Fruit fly (Drosophila melanogaster) whole organism, prepupa: ENCODE results near the gene CG7218.

ENCODE experiments used
- Blimp-1 ChIP-seq: fragments of 200-800 bp; sonication (Bioruptor generic); optimal IDR thresholded peaks from 3 replicates; lab custom pipeline; 2017; ENCODE audit warnings: missing biosample characterization, missing genetic modification characterization, mild to moderate bottlenecking, moderate library complexity, missing genetic modification reagents
- CG10631 ChIP-seq: fragments of 200-800 bp; sonication (Bioruptor generic); optimal IDR thresholded peaks from 2 replicates; lab custom pipeline; 2016; ENCODE audit warnings: missing biosample characterization, missing genetic modification characterization
- CG10669 ChIP-seq: fragments of 200-800 bp; sonication (Bioruptor generic); optimal IDR thresholded peaks from 3 replicates; lab custom pipeline; 2018; ENCODE audit warnings: missing biosample characterization, mild to moderate bottlenecking, missing genetic modification characterization, moderate library complexity
- CG11294 ChIP-seq: fragments of 200-800 bp; sonication (Bioruptor generic); IDR thresholded peaks from 2 replicates; pipeline ENCODE4 v1.3.6; 2022; ENCODE audit warnings: missing biosample characterization, missing genetic modification characterization
- CG11762 ChIP-seq: fragments of 200-800 bp; sonication (Bioruptor generic); optimal IDR thresholded peaks from 3 replicates; lab custom pipeline; 2016; ENCODE audit warnings: missing biosample characterization, missing genetic modification characterization; ENCODE audit not compliant: insufficient read depth
- CG15336 ChIP-seq: fragments of 200-800 bp; sonication (Bioruptor generic); IDR thresholded peaks from 2 replicates; pipeline ENCODE4 v1.3.6; 2022; ENCODE audit warnings: missing biosample characterization, missing genetic modification characterization
- CG1621 ChIP-seq: fragments of 200-800 bp; sonication (Bioruptor generic); optimal IDR thresholded peaks from 3 replicates; lab custom pipeline; 2018; ENCODE audit warnings: missing biosample characterization, mild to moderate bottlenecking, missing genetic modification characterization
- CG3032 ChIP-seq: fragments of 200-800 bp; optimal IDR thresholded peaks from 2 replicates; lab custom pipeline; 2019; ENCODE audit warnings: missing biosample characterization, mild to moderate bottlenecking, missing genetic modification characterization, moderate library complexity
- CG31627 ChIP-seq: fragments of 200-800 bp; sonication (Bioruptor generic); optimal IDR thresholded peaks from 3 replicates; lab custom pipeline; 2016; ENCODE audit warnings: missing biosample characterization, missing genetic modification characterization
- CG34406 ChIP-seq: fragments of 200-800 bp; sonication (Bioruptor generic); optimal IDR thresholded peaks from 3 replicates; lab custom pipeline; 2016; ENCODE audit warnings: missing biosample characterization, missing genetic modification characterization
- CG3919 ChIP-seq: fragments of 200-800 bp; sonication (Bioruptor generic); optimal IDR thresholded peaks from 3 replicates; lab custom pipeline; 2016; ENCODE audit warnings: missing biosample characterization, missing genetic modification characterization
- CG4318 ChIP-seq: fragments of 200-800 bp; sonication (Bioruptor generic); optimal IDR thresholded peaks from 3 replicates; lab custom pipeline; 2017; ENCODE audit warnings: missing biosample characterization, mild to moderate bottlenecking, missing genetic modification characterization
- CG6163 ChIP-seq: fragments of 200-800 bp; sonication (Bioruptor generic); IDR thresholded peaks from 3 replicates; pipeline ENCODE4 v1.3.6; 2022; ENCODE audit warnings: missing biosample characterization, missing genetic modification characterization
- CG6276 ChIP-seq: fragments of 200-800 bp; sonication (Bioruptor generic); optimal IDR thresholded peaks from 2 replicates; lab custom pipeline; 2017; ENCODE audit warnings: missing biosample characterization, mild to moderate bottlenecking, missing genetic modification characterization
- CG6792 ChIP-seq: fragments of 200-800 bp; sonication (Bioruptor generic); optimal IDR thresholded peaks from 3 replicates; lab custom pipeline; 2016; ENCODE audit warnings: missing biosample characterization, missing genetic modification characterization
- CG6808 ChIP-seq: fragments of 200-800 bp; sonication (Bioruptor generic); optimal IDR thresholded peaks from 3 replicates; lab custom pipeline; 2017; ENCODE audit warnings: missing biosample characterization, missing genetic modification characterization, mild to moderate bottlenecking, moderate library complexity, missing genetic modification reagents
- CG7368 ChIP-seq: fragments of 200-800 bp; sonication (Bioruptor generic); optimal IDR thresholded peaks from 3 replicates; lab custom pipeline; 2016; ENCODE audit warnings: missing biosample characterization, missing genetic modification characterization
- CG8119 ChIP-seq: fragments of 200-800 bp; sonication (Bioruptor generic); IDR thresholded peaks from 3 replicates; pipeline ENCODE4 v1.3.6; 2022; ENCODE audit warnings: missing biosample characterization, missing genetic modification characterization
- CG8319 ChIP-seq: fragments of 200-800 bp; sonication (Bioruptor generic); optimal IDR thresholded peaks from 3 replicates; lab custom pipeline; 2016; ENCODE audit warnings: missing biosample characterization, missing genetic modification characterization
- CG8632 ChIP-seq: fragments of 200-800 bp; sonication (Bioruptor generic); optimal IDR thresholded peaks from 3 replicates; lab custom pipeline; 2016; ENCODE audit warnings: missing biosample characterization, missing genetic modification characterization
- CG9139 ChIP-seq: fragments of 200-800 bp; sonication (Bioruptor generic); optimal IDR thresholded peaks from 3 replicates; lab custom pipeline; 2017; ENCODE audit warnings: missing biosample characterization, mild to moderate bottlenecking, missing genetic modification characterization
- Eip75B ChIP-seq: fragments of 200-800 bp; sonication (Bioruptor generic); optimal IDR thresholded peaks from 3 replicates; lab custom pipeline; 2016; ENCODE audit warnings: missing biosample characterization, missing genetic modification characterization
- Eip78C ChIP-seq: fragments of 200-800 bp; sonication (Bioruptor generic); peaks from one replicate; lab custom pipeline; 2016; ENCODE audit warnings: missing biosample characterization, missing genetic modification characterization
- Eip93F ChIP-seq: fragments of 200-800 bp; sonication (Bioruptor generic); optimal IDR thresholded peaks from 2 replicates; lab custom pipeline; 2016; ENCODE audit warnings: missing biosample characterization, mild to moderate bottlenecking, missing genetic modification characterization
- Ets21C ChIP-seq: fragments of 200-800 bp; sonication (Bioruptor generic); optimal IDR thresholded peaks from 3 replicates; lab custom pipeline; 2016; ENCODE audit warnings: missing biosample characterization, missing genetic modification characterization
- Gug ChIP-seq: fragments of 200-800 bp; sonication (Bioruptor generic); IDR thresholded peaks from 2 replicates; pipeline ENCODE4 v1.3.6; 2022; ENCODE audit warnings: missing biosample characterization, missing genetic modification characterization
- Hr38 ChIP-seq: sonication (Bioruptor generic); optimal IDR thresholded peaks from 2 replicates; lab custom pipeline; 2016; ENCODE audit warnings: missing biosample characterization, missing genetic modification characterization
- Hr4 ChIP-seq: fragments of 200-800 bp; sonication (Bioruptor generic); optimal IDR thresholded peaks from 3 replicates; lab custom pipeline; 2016; ENCODE audit warnings: missing biosample characterization, missing genetic modification characterization
- Lpt ChIP-seq: fragments of 200-800 bp; sonication (Bioruptor generic); optimal IDR thresholded peaks from 3 replicates; lab custom pipeline; 2016; ENCODE audit warnings: missing biosample characterization, missing genetic modification characterization
- Met ChIP-seq: fragments of 200-800 bp; sonication (Bioruptor generic); optimal IDR thresholded peaks from 3 replicates; lab custom pipeline; 2016; ENCODE audit warnings: missing biosample characterization, missing genetic modification characterization
- Smox ChIP-seq: fragments of 200-800 bp; sonication (Bioruptor generic); optimal IDR thresholded peaks from 3 replicates; lab custom pipeline; 2016; ENCODE audit warnings: missing biosample characterization, missing genetic modification characterization
- Sox14 ChIP-seq: fragments of 200-800 bp; sonication (Bioruptor generic); optimal IDR thresholded peaks from 3 replicates; lab custom pipeline; 2016; ENCODE audit warnings: missing biosample characterization, missing genetic modification characterization
- Sox15 ChIP-seq: fragments of 200-800 bp; sonication (Bioruptor generic); optimal IDR thresholded peaks from 3 replicates; lab custom pipeline; 2016; ENCODE audit warnings: missing biosample characterization, missing genetic modification characterization
- achi ChIP-seq: fragments of 200-800 bp; sonication (Bioruptor generic); optimal IDR thresholded peaks from 3 replicates; lab custom pipeline; 2016; ENCODE audit warnings: missing biosample characterization, missing genetic modification characterization
- acj6 ChIP-seq: fragments of 200-800 bp; sonication (Bioruptor generic); optimal IDR thresholded peaks from 3 replicates; lab custom pipeline; 2016; ENCODE audit warnings: missing biosample characterization, missing genetic modification characterization
- cyc ChIP-seq: fragments of 200-800 bp; sonication (Bioruptor generic); optimal IDR thresholded peaks from 3 replicates; lab custom pipeline; 2016; ENCODE audit warnings: missing biosample characterization, missing genetic modification characterization
- dsx ChIP-seq: fragments of 200-800 bp; optimal IDR thresholded peaks from 3 replicates; lab custom pipeline; 2019; ENCODE audit warnings: missing biosample characterization, mild to moderate bottlenecking, missing genetic modification characterization, moderate library complexity; ENCODE audit not compliant: poor library complexity, severe bottlenecking
- eg ChIP-seq: fragments of 200-800 bp; sonication (Bioruptor generic); IDR thresholded peaks from 3 replicates; pipeline ENCODE4 v1.3.6; 2022; ENCODE audit warnings: missing biosample characterization, missing genetic modification characterization
- esn ChIP-seq: fragments of 200-800 bp; sonication (Bioruptor generic); optimal IDR thresholded peaks from 2 replicates; lab custom pipeline; 2016; ENCODE audit warnings: missing biosample characterization, mild to moderate bottlenecking, missing genetic modification characterization, moderate library complexity
- fd59A ChIP-seq: fragments of 200-800 bp; sonication (Bioruptor generic); optimal IDR thresholded peaks from 2 replicates; lab custom pipeline; 2017; ENCODE audit warnings: missing biosample characterization, mild to moderate bottlenecking, missing genetic modification characterization, missing genetic modification reagents
- fd85E ChIP-seq: fragments of 200-800 bp; sonication (Bioruptor generic); optimal IDR thresholded peaks from 3 replicates; lab custom pipeline; 2016; ENCODE audit warnings: missing biosample characterization, missing genetic modification characterization
- lz ChIP-seq: fragments of 200-800 bp; sonication (Bioruptor generic); optimal IDR thresholded peaks from 3 replicates; lab custom pipeline; 2016; ENCODE audit warnings: missing biosample characterization, missing genetic modification characterization
- net ChIP-seq: fragments of 200-800 bp; sonication (Bioruptor generic); optimal IDR thresholded peaks from 3 replicates; lab custom pipeline; 2016; ENCODE audit warnings: missing biosample characterization, missing genetic modification characterization
- salr ChIP-seq, 2 experiments: fragments of 200-800 bp; sonication (Bioruptor generic); optimal IDR thresholded peaks; 3 replicates each; lab custom pipeline; 2016 to 2018; ENCODE audit warnings: missing biosample characterization in 2 of 2, missing genetic modification characterization in 2 of 2, mild to moderate bottlenecking in 1 of 2
- spab ChIP-seq: fragments of 200-800 bp; sonication (Bioruptor generic); optimal IDR thresholded peaks from 2 replicates; lab custom pipeline; 2017; ENCODE audit warnings: missing biosample characterization, mild to moderate bottlenecking, missing genetic modification characterization, missing genetic modification reagents
- ss ChIP-seq, 2 experiments: fragments of 200-800 bp; sonication (Bioruptor generic); optimal IDR thresholded peaks; 2 replicates in 1 of 2; 3 replicates in 1 of 2; lab custom pipeline; 2017 to 2018; ENCODE audit warnings: mild to moderate bottlenecking in 2 of 2, missing biosample characterization in 2 of 2, missing genetic modification characterization in 2 of 2, moderate library complexity in 1 of 2
- svp ChIP-seq: fragments of 200-800 bp; sonication (Bioruptor generic); peaks from one replicate; lab custom pipeline; 2016; ENCODE audit warnings: missing biosample characterization, missing genetic modification characterization
- topi ChIP-seq: fragments of 200-800 bp; sonication (Bioruptor generic); optimal IDR thresholded peaks from 3 replicates; lab custom pipeline; 2016; ENCODE audit warnings: missing biosample characterization, missing genetic modification characterization
- vri ChIP-seq: fragments of 200-800 bp; sonication (Bioruptor generic); optimal IDR thresholded peaks from 3 replicates; lab custom pipeline; 2016; ENCODE audit warnings: missing biosample characterization, mild to moderate bottlenecking, missing genetic modification characterization

CG7218 gene

dm6 chr3R:18168929-18169350 is 4.7 kb upstream of the CG7218 start (continued):
- peak; percentile 45 for TF ChIP-seq CG3919 (GFP tag; lab: Kevin White, UChicago)
- peak in 1 of 2 experiments; percentile 14 for TF ChIP-seq ss (GFP tag; optimal IDR thresholded peaks at IDR 0.05; lab: Kevin White, UChicago)
- TF ChIP-seq Eip78C (GFP tag; lab: Kevin White, UChicago) = peak; percentile 89
- TF ChIP-seq CG8632 (GFP tag; lab: Kevin White, UChicago) = no peak
- TF ChIP-seq CG10631 = peak; percentile 35
- TF ChIP-seq CG8119 (GFP tag; lab: Robert Waterston, UW) = 0 out of 3 replicates have a peak, but pooled peaks have one; percentile 42
- TF ChIP-seq Hr38 (GFP tag; lab: Kevin White, UChicago) = no peak
- no peak for TF ChIP-seq Sox15 (GFP tag; lab: Kevin White, UChicago)
- TF ChIP-seq CG11762 (GFP tag; lab: Kevin White, UChicago) = peak; percentile 6
- no peak for TF ChIP-seq CG11294

- peak; percentile 23 for TF ChIP-seq Lpt (GFP tag; lab: Kevin White, UChicago)
- TF ChIP-seq svp = no peak
- no peak for TF ChIP-seq salr (GFP tag; optimal IDR thresholded peaks at IDR 0.05; lab: Kevin White, UChicago)
- no peak for TF ChIP-seq Sox15 (GFP tag; lab: Kevin White, UChicago)
- TF ChIP-seq CG6808 (GFP tag; lab: Kevin White, UChicago) = peak; percentile 58
- TF ChIP-seq Sox14 (GFP tag; lab: Kevin White, UChicago) = peak; percentile 38
- TF ChIP-seq CG6163 = peak; percentile 45; the same call in 2 of the 3 replicates
- no peak for TF ChIP-seq CG10669 (GFP tag; lab: Kevin White, UChicago)
- TF ChIP-seq CG1621 (tag; lab: Kevin White, UChicago) = no peak
- TF ChIP-seq esn (GFP tag; lab: Kevin White, UChicago) = peak; percentile 49
- no peak for TF ChIP-seq CG6276 (GFP tag; lab: Kevin White, UChicago)
- no peak for TF ChIP-seq fd85E (GFP tag; lab: Kevin White, UChicago)
- no peak for TF ChIP-seq Smox (GFP tag; lab: Kevin White, UChicago)
- no peak for TF ChIP-seq Blimp-1 (GFP tag; lab: Kevin White, UChicago)
- TF ChIP-seq CG31627 = peak; percentile 29
- TF ChIP-seq CG8119 (GFP tag; lab: Robert Waterston, UW) = no peak; the same call in 2 of the 3 replicates
- no peak for TF ChIP-seq Hr38 (GFP tag; lab: Kevin White, UChicago)
- 0 out of 2 replicates have a peak, but pooled peaks have one; percentile 10 for TF ChIP-seq CG15336
- peak; percentile 39 for TF ChIP-seq net (GFP tag; lab: Kevin White, UChicago)
- no peak for TF ChIP-seq fd59A (GFP tag; lab: Kevin White, UChicago)
- TF ChIP-seq dsx (GFP tag; lab: Kevin White, UChicago) = peak; percentile 19
- peak; percentile 54 for TF ChIP-seq CG3919 (GFP tag; lab: Kevin White, UChicago)
- TF ChIP-seq lz = no peak
- peak; percentile 32 for TF ChIP-seq topi (GFP tag; lab: Kevin White, UChicago)
- no peak for TF ChIP-seq Eip93F (GFP tag; lab: Kevin White, UChicago)
- TF ChIP-seq CG7368 (GFP tag; lab: Kevin White, UChicago) = peak; percentile 59
- peak; percentile 5 for TF ChIP-seq CG11762 (GFP tag; lab: Kevin White, UChicago)
- TF ChIP-seq CG6792 = no peak
- TF ChIP-seq CG9139 (GFP tag; lab: Kevin White, UChicago) = peak; percentile 25
- peak; percentile 14 for TF ChIP-seq Met (GFP tag; lab: Kevin White, UChicago)
- no peak for TF ChIP-seq Gug (GFP tag; lab: Robert Waterston, UW)
- TF ChIP-seq CG4318 (GFP tag; lab: Kevin White, UChicago) = no peak
- no peak for TF ChIP-seq spab
- no peak for TF ChIP-seq CG11294
- TF ChIP-seq achi (GFP tag; lab: Kevin White, UChicago) = peak; percentile 35
- no peak for TF ChIP-seq CG10631
- no peak for TF ChIP-seq Eip78C (GFP tag; lab: Kevin White, UChicago)
- TF ChIP-seq acj6 (GFP tag; lab: Kevin White, UChicago) = peak; percentile 1
- no peak for TF ChIP-seq CG8319 (GFP tag; lab: Kevin White, UChicago)
- TF ChIP-seq Eip75B (GFP tag; lab: Kevin White, UChicago) = no peak
- no peak for TF ChIP-seq cyc (GFP tag; lab: Kevin White, UChicago)
- TF ChIP-seq CG34406 = peak; percentile 52
- TF ChIP-seq eg (GFP tag; lab: Robert Waterston, UW) = peak; percentile 47; the same call in 2 of the 3 replicates
- no peak for TF ChIP-seq CG3032 (tag; lab: Kevin White, UChicago)
- no peak for TF ChIP-seq Ets21C (GFP tag; lab: Kevin White, UChicago)
- peak; percentile 4 for TF ChIP-seq vri (GFP tag; lab: Kevin White, UChicago)
- TF ChIP-seq Hr4 (GFP tag; lab: Kevin White, UChicago) = peak; percentile 11
Measured at dm6 chr3R:18168398-18168797, 4.2 kb upstream of the CG7218 start.
